Fruit fly (Drosophila melanogaster): ENCODE data around the gene CG10512.

DNA sequence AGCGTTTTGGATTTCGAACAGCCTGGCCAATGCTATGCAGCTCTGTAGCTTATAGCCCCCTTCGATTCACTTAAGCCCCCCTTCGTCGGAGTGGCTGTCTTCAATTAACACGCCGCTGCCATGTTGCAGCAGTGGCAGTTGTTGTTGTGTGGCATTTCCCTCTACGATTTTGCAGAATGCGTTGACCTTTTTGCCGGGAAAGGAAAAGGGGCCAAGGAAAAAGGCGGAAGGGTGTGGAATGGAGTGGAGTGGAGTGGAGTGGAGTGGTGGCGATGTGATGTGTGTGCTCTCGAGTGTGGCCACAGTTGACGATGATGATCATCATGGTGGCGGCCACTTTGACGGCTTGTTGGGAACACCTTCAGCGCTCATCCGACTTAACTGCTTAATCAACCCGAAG is 35.7 kb downstream of the CG10512 start:
- TF ChIP-seq CG15710 (tag; optimal IDR thresholded peaks at IDR 0.05) (no peak), rn (GFP tag; IDR thresholded peaks at IDR 0.05) (no peak), CG10348 (GFP tag; IDR thresholded peaks at IDR 0.05) (no peak), CG13204 (GFP tag; optimal IDR thresholded peaks at IDR 0.05) (no peak), CG34367 (tag; optimal IDR thresholded peaks at IDR 0.05) (no peak), Snoo (tag; optimal IDR thresholded peaks at IDR 0.05) (no peak), CG8301 (tag; optimal IDR thresholded peaks at IDR 0.05) (no peak), CG12605 (GFP tag; IDR thresholded peaks at IDR 0.05) (no peak), D1 (tag; optimal IDR thresholded peaks at IDR 0.05) (no peak), CG32121 (GFP tag; IDR thresholded peaks at IDR 0.05) (0 out of 2 replicates have a peak, but pooled peaks have one; percentile 10)
